Worm (Caenorhabditis elegans): ENCODE data around the gene nep-8.

The nep-8 gene

DNA sequence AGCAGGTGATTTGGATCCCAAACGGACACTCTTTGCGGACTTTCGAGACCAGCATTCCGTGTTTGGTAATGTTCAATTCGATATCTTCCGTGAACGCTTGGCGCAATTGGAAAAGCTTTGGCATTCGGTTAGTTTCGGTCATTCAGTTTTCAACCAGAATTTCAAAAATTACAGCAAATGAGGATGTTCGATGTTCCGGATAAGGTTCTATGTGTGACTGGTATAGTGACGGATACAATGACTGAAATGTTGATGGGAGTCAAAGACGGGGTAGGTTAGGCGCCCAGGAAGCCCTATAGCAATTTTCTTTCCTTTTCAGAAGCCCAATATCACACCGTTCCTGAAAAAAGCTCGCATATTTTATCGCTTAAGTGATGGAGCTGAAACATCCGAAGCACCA is 20.5 kb upstream of the nep-8 start:
- TF ChIP-seq C08G9.2 (tag; optimal IDR thresholded peaks at IDR 0.05) (no peak), lin-11 (tag; optimal IDR thresholded peaks at IDR 0.05) (no peak), gmeb-2 (tag; optimal IDR thresholded peaks at IDR 0.05) (no peak), pha-2 (tag; optimal IDR thresholded peaks at IDR 0.05) (no peak), pag-3 (tag; optimal IDR thresholded peaks at IDR 0.05; ENCODE audit: borderline replicate concordance) (no peak), K02D7.2 (tag; optimal IDR thresholded peaks at IDR 0.05) (no peak), ceh-19 (GFP tag; optimal IDR thresholded peaks at IDR 0.05) (no peak), ztf-16 (tag; optimal IDR thresholded peaks at IDR 0.05) (no peak), nhr-232 (tag; optimal IDR thresholded peaks at IDR 0.05) (no peak)

DNA sequence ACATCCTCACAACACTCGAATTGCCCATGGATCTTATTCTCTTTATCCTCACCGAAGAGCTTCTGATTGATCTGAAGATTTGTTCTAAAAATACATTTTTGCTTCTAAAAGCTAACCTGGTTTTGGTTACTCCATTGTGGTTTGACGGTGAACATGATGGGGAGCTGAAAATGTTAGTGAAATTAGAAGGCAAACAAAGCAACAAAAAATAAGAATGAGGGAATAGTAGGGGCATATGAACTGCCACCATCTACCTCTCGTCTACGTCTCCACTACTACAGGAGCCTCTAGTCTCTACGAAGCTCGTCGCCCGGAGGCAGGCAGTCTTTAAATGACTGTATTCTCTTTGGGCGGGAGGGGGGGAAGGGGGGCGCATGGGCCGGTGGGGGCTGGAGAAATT is 17.9 kb upstream of the nep-8 start, which contains the start of gene T06D4.2:
T06D4.2 (minus strand) TSS at position 170 of the 400 bp plus-strand sequence.
- TF ChIP-seq K09A11.1 (tag; optimal IDR thresholded peaks at IDR 0.05; ENCODE audit: insufficient read depth) (no peak), dmd-4 (tag; optimal IDR thresholded peaks at IDR 0.05; ENCODE audit: borderline replicate concordance) (no peak), nfya-1 (tag; optimal IDR thresholded peaks at IDR 0.05) (no peak), Y22D7AL.16 (tag; optimal IDR thresholded peaks at IDR 0.05) (no peak), T23F11.4 (GFP tag; optimal IDR thresholded peaks at IDR 0.05) (no peak), che-1 (tag; optimal IDR thresholded peaks at IDR 0.05) (no peak), ceh-48 (tag; optimal IDR thresholded peaks at IDR 0.05) (no peak), ama-1 (optimal IDR thresholded peaks at IDR 0.05) (no peak), F13H6.1 (tag; optimal IDR thresholded peaks at IDR 0.05) (no peak), ceh-18 (tag; optimal IDR thresholded peaks at IDR 0.05) (no peak), ceh-30 (tag; optimal IDR thresholded peaks at IDR 0.05) (no peak)

DNA sequence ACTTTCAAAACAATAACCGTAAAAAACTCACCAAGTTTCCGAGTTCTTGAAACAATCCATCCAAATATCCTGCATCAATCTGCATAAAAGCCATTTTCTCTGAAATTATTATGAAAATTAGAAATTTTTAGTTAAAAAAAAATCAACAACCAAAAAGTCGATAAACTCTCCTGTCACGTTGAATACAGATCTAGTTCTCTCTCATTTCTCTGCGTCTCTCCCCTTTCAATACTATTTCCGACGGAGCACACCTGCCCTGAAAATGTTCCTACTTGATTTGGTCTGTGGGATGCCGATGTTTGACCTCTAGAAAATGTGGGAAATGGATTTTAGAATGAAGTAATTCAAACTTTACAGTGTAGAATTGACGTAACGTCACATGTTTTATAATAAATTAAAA is 16.1 kb upstream of the nep-8 start, which contains the start of gene T06D4.6:
T06D4.6 (minus strand) TSS at position 101 of the 400 bp plus-strand sequence.
- TF ChIP-seq ceh-9 (tag; optimal IDR thresholded peaks at IDR 0.05) = no peak
- no peak for TF ChIP-seq fkh-6 (tag; optimal IDR thresholded peaks at IDR 0.05)
- no peak for TF ChIP-seq nfya-1 (tag; optimal IDR thresholded peaks at IDR 0.05)
- TF ChIP-seq ref-2 (tag; optimal IDR thresholded peaks at IDR 0.05) = no peak
- TF ChIP-seq ceh-30 (tag; optimal IDR thresholded peaks at IDR 0.05) = no peak
- no peak for TF ChIP-seq odd-2 (tag; optimal IDR thresholded peaks at IDR 0.05)
- no peak for TF ChIP-seq pha-2 (tag; optimal IDR thresholded peaks at IDR 0.05)
- no peak for TF ChIP-seq ceh-31 (tag; optimal IDR thresholded peaks at IDR 0.05)
- TF ChIP-seq K02D7.2 (tag; optimal IDR thresholded peaks at IDR 0.05) = no peak
- TF ChIP-seq nhr-11 (tag; optimal IDR thresholded peaks at IDR 0.05) = no peak
- TF ChIP-seq dmd-4 (tag; optimal IDR thresholded peaks at IDR 0.05; ENCODE audit: borderline replicate concordance) = no peak
- TF ChIP-seq ama-1 (optimal IDR thresholded peaks at IDR 0.05) = no peak
- TF ChIP-seq ceh-48 (tag; optimal IDR thresholded peaks at IDR 0.05) = no peak
- no peak for TF ChIP-seq sox-2 (GFP tag; IDR thresholded peaks at IDR 0.05)
- TF ChIP-seq T23F11.4 (GFP tag; optimal IDR thresholded peaks at IDR 0.05) = no peak
- no peak for TF ChIP-seq fkh-10 (GFP tag; optimal IDR thresholded peaks at IDR 0.05)
- TF ChIP-seq eyg-1 (tag; optimal IDR thresholded peaks at IDR 0.05) = no peak
- TF ChIP-seq ttx-3 (tag; optimal IDR thresholded peaks at IDR 0.05) = no peak
- no peak for TF ChIP-seq unc-3 (GFP tag; conservative IDR thresholded peaks at IDR 0.05)
- TF ChIP-seq unc-3 (tag; optimal IDR thresholded peaks at IDR 0.05) = no peak

DNA sequence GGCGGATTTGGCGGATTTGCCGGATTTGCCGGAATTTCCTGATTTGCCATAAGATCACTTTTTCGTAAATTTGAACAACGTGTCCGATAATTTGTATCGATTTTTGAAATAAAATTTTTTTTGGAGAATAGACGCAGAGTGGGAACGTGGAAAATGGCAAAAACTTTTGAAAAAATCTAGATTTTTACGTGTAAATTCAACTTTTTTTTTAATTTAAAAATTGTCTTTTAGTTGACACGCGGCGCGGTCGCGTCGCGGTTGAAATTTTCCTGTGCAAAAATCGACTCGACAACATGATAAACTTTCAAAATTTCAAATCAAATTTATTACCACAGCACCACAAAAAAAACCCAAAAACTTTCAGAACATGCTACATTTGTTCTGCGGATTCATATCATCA is 8.2 kb upstream of the nep-8 start, which contains the start of gene nep-20:
nep-20 (minus strand) TSS at position 101 of the 400 bp plus-strand sequence.
- TF ChIP-seq unc-86 (tag; optimal IDR thresholded peaks at IDR 0.05) (no peak), fkh-6 (tag; optimal IDR thresholded peaks at IDR 0.05) (no peak), ceh-2 (tag; optimal IDR thresholded peaks at IDR 0.05) (no peak), odd-2 (tag; optimal IDR thresholded peaks at IDR 0.05) (no peak), ceh-34 (tag; optimal IDR thresholded peaks at IDR 0.05) (no peak), K09A11.1 (tag; optimal IDR thresholded peaks at IDR 0.05; ENCODE audit: insufficient read depth) (no peak), ets-4 (tag; optimal IDR thresholded peaks at IDR 0.05) (no peak), ceh-14 (tag; optimal IDR thresholded peaks at IDR 0.05) (no peak)

Data from whole organism, late embryonic.